Fruit fly (Drosophila melanogaster): ENCODE results near the gene Tsp86D.

Tsp86D gene

dm6 chr3R:10886462-10887315, 18.2 kb downstream of the Tsp86D start (continued):
- peak; percentile 92 for TF ChIP-seq Atf6 (GFP tag; IDR thresholded peaks at IDR 0.05)
- no peak; the same call in 1 of the 2 replicates for TF ChIP-seq CG10321 (GFP tag; IDR thresholded peaks at IDR 0.05)
- TF ChIP-seq CG3838 (GFP tag; optimal IDR thresholded peaks at IDR 0.05): peak; percentile 65
- TF ChIP-seq al (GFP tag; IDR thresholded peaks at IDR 0.05): peak; percentile 74
- peak; percentile 48 for TF ChIP-seq gcm2 (GFP tag; optimal IDR thresholded peaks at IDR 0.05)
- peak; percentile 64 for TF ChIP-seq Poxn (GFP tag; IDR thresholded peaks at IDR 0.05)
- TF ChIP-seq Camta (GFP tag; optimal IDR thresholded peaks at IDR 0.05): peak; percentile 86
- peak; percentile 72 for TF ChIP-seq exex (tag; optimal IDR thresholded peaks at IDR 0.05)
- TF ChIP-seq CG15514 (GFP tag; optimal IDR thresholded peaks at IDR 0.05): peak; percentile 71
- peak; percentile 98 for TF ChIP-seq sens (GFP tag)
- peak; percentile 87 for TF ChIP-seq CG6689 (GFP tag; IDR thresholded peaks at IDR 0.05)
- TF ChIP-seq Asciz (GFP tag; optimal IDR thresholded peaks at IDR 0.05): peak; percentile 81
- peak; percentile 84 for TF ChIP-seq CG8388 (GFP tag; optimal IDR thresholded peaks at IDR 0.05)
- peak; percentile 66 for TF ChIP-seq CG4282 (GFP tag; optimal IDR thresholded peaks at IDR 0.05)
- TF ChIP-seq CG7556 (GFP tag; optimal IDR thresholded peaks at IDR 0.05): peak; percentile 95
- peak; percentile 55; the same call in 1 of the 2 replicates for TF ChIP-seq Rx (GFP tag; IDR thresholded peaks at IDR 0.05)
- peak; percentile 74 for TF ChIP-seq Antp (GFP tag; optimal IDR thresholded peaks at IDR 0.05)
- TF ChIP-seq onecut (GFP tag; IDR thresholded peaks at IDR 0.05): peak; percentile 85
- peak; percentile 67; the same call in 2 of the 3 replicates for TF ChIP-seq H15 (GFP tag; IDR thresholded peaks at IDR 0.05)
- peak; percentile 76; the same call in 3 of the 4 replicates for TF ChIP-seq chinmo (GFP tag; IDR thresholded peaks at IDR 0.05; ENCODE audit: partially characterized antibody)
- peak; percentile 78 for TF ChIP-seq CG11398 (GFP tag; optimal IDR thresholded peaks at IDR 0.05)
- peak; percentile 82 for TF ChIP-seq pum (GFP tag; optimal IDR thresholded peaks at IDR 0.05)
- peak; percentile 48 for TF ChIP-seq CG3995 (GFP tag; optimal IDR thresholded peaks at IDR 0.05)
- no peak for TF ChIP-seq Hr39 (optimal IDR thresholded peaks at IDR 0.05)
- peak; percentile 81 for TF ChIP-seq Abd-B (GFP tag; optimal IDR thresholded peaks at IDR 0.05)
- TF ChIP-seq nerfin-2 (GFP tag; IDR thresholded peaks at IDR 0.05; ENCODE audit: partially characterized antibody): 0 out of 2 replicates have a peak, but pooled peaks have one; percentile 28
- peak; percentile 57; the same call in 1 of the 2 replicates for TF ChIP-seq sens-2 (GFP tag; IDR thresholded peaks at IDR 0.05)
- TF ChIP-seq CG10209 (GFP tag; optimal IDR thresholded peaks at IDR 0.05): peak; percentile 91
- TF ChIP-seq zf30C (GFP tag; optimal IDR thresholded peaks at IDR 0.05): no peak
- peak; percentile 59 for TF ChIP-seq CG31388 (GFP tag; optimal IDR thresholded peaks at IDR 0.05)
- 0 out of 2 replicates have a peak, but pooled peaks have one; percentile 7 for TF ChIP-seq tna (GFP tag; IDR thresholded peaks at IDR 0.05; ENCODE audit: partially characterized antibody)
- TF ChIP-seq eyg (GFP tag; optimal IDR thresholded peaks at IDR 0.05): peak; percentile 79
- TF ChIP-seq CG3726 (GFP tag; IDR thresholded peaks at IDR 0.05): peak; percentile 66; the same call in 2 of the 3 replicates
- no peak for TF ChIP-seq HLH4C (GFP tag; IDR thresholded peaks at IDR 0.05; ENCODE audit: partially characterized antibody)
- peak; percentile 82 for TF ChIP-seq nom (GFP tag; optimal IDR thresholded peaks at IDR 0.05)
- TF ChIP-seq tup (GFP tag; optimal IDR thresholded peaks at IDR 0.05): peak; percentile 69
- peak; percentile 76 for TF ChIP-seq sisA (GFP tag; IDR thresholded peaks at IDR 0.05)
- peak; percentile 79 for TF ChIP-seq CG3407 (GFP tag; optimal IDR thresholded peaks at IDR 0.05)
- TF ChIP-seq grn (GFP tag; optimal IDR thresholded peaks at IDR 0.05): peak; percentile 21
- TF ChIP-seq insv (GFP tag; optimal IDR thresholded peaks at IDR 0.05): peak in 1 of 2 experiments; percentile 71
- no peak for TF ChIP-seq fru (optimal IDR thresholded peaks at IDR 0.05)
- peak; percentile 60 for TF ChIP-seq CG30431 (GFP tag; optimal IDR thresholded peaks at IDR 0.05)
- TF ChIP-seq Dref (GFP tag; IDR thresholded peaks at IDR 0.05): no peak
- peak; percentile 82 for TF ChIP-seq CG6272 (GFP tag; IDR thresholded peaks at IDR 0.05)
- TF ChIP-seq p53 (GFP tag; optimal IDR thresholded peaks at IDR 0.05): peak; percentile 17
- TF ChIP-seq Scr (GFP tag; IDR thresholded peaks at IDR 0.05; ENCODE audit: partially characterized antibody): 0 out of 2 replicates have a peak, but pooled peaks have one; percentile 25
- TF ChIP-seq CG34224 (GFP tag; IDR thresholded peaks at IDR 0.05; ENCODE audit: partially characterized antibody): 0 out of 3 replicates have a peak, but pooled peaks have one; percentile 22
- TF ChIP-seq Sry-β (GFP tag; optimal IDR thresholded peaks at IDR 0.05): peak; percentile 16

All from whole organism, embryonic.